Fruit fly (Drosophila melanogaster): ENCODE results near the gene sll.
A peak's percentile ranks its signal among the peaks of the same experiment; 100 is the strongest.

sll gene

DNA sequence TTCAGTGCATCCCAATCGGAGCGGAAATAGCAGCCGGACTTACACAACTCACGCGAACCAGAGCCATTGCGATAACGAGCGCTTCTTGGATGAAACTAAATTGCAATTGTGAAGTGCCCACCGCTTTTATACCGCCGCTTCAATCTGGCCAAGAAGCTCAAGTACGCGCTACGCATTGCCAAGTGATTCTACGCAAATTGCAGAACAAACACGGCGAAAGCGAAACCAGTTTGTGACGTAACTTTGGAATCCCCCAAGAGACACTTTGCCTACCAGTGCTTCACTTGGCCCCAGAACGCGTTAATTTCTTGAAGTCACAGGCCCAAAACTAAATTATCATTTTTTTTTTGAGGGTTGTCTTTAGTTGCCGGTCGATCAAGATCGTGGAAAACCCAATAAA, 5.5 kb downstream of the sll start, which contains the start of gene Edg91:
Gene Edg91, minus strand, starts transcription at position 101 of the 400 bp plus-strand sequence.
- TF ChIP-seq CG12605 (GFP tag; IDR thresholded peaks at IDR 0.05) (no peak), CG15710 (tag; optimal IDR thresholded peaks at IDR 0.05) (no peak), Ets98B (GFP tag; IDR thresholded peaks at IDR 0.05) (no peak), D1 (tag; optimal IDR thresholded peaks at IDR 0.05) (no peak), CG8301 (tag; optimal IDR thresholded peaks at IDR 0.05) (no peak)

DNA sequence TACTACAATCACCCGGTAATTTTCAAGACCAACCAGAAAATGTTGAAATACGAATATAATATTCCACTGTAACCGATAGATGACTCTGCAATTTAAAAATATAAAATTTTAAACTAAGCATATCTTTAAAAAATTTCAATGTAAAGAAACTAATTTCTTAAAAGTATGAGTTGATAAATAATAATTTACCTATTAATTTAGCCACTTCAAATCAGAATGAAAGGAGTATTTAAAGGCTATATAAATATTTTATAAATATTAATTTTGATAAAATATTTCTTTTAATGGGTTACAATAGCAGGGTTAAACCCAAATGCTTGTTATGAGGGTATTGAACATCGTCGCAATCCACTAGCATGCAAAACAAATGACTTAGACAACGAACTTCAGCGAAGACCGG, 5.9 kb downstream of the sll start:
- TF ChIP-seq Snoo (tag; optimal IDR thresholded peaks at IDR 0.05) (no peak), CG34367 (tag; optimal IDR thresholded peaks at IDR 0.05) (no peak), gl (tag; optimal IDR thresholded peaks at IDR 0.05) (no peak), EcR (GFP tag; optimal IDR thresholded peaks at IDR 0.05) (no peak), CG9948 (tag; optimal IDR thresholded peaks at IDR 0.05) (no peak), fd96Ca (GFP tag; IDR thresholded peaks at IDR 0.05) (no peak)

DNA sequence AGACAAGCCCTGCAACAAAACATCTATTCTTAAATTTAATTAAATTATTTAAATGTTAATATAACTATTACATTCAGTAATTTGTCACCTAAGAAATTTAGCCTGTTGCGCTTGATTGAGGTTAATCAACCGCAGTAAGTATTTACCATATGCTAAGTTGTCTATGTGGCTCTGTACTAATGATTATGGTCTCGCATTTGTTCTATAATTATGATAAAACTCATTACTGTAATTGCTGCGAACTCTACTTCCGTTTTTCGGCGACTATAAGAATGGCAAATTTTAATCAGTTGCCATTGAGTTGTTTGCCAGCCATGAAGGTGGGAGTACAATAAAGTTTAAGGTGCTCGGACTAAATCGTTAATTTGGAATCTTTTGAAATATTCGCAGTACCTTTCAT, 6.7 kb downstream of the sll start, which contains the start of gene CG34281:
Gene CG34281, plus strand, starts transcription at position 301 of the 400 bp plus-strand sequence.
- TF ChIP-seq CG32121 (GFP tag; IDR thresholded peaks at IDR 0.05) = no peak
- TF ChIP-seq rn (GFP tag; IDR thresholded peaks at IDR 0.05) = no peak
- no peak for TF ChIP-seq CG17806 (tag; optimal IDR thresholded peaks at IDR 0.05)
- TF ChIP-seq CG13204 (GFP tag; optimal IDR thresholded peaks at IDR 0.05) = no peak
- no peak for TF ChIP-seq Ets98B (GFP tag; IDR thresholded peaks at IDR 0.05)
- no peak for TF ChIP-seq CG4496 (GFP tag; IDR thresholded peaks at IDR 0.05)
- TF ChIP-seq D1 (tag; optimal IDR thresholded peaks at IDR 0.05) = no peak
- TF ChIP-seq CG15710 (tag; optimal IDR thresholded peaks at IDR 0.05) = no peak
- no peak for TF ChIP-seq CG9948 (tag; optimal IDR thresholded peaks at IDR 0.05)
- TF ChIP-seq gl (tag; optimal IDR thresholded peaks at IDR 0.05) = no peak

dm6 chr3R:17613549-17613948, 7.6 kb downstream of the sll start, which contains the start of gene CG14327:
Gene CG14327, plus strand, starts transcription at chr3R:17613709.
- peak; percentile 75 for TF ChIP-seq EcR (GFP tag; optimal IDR thresholded peaks at IDR 0.05)
- TF ChIP-seq CG34367 (tag; optimal IDR thresholded peaks at IDR 0.05) = no peak
- no peak for TF ChIP-seq CG12605 (GFP tag; IDR thresholded peaks at IDR 0.05)

dm6 chr3R:17615076-17615475, 9.2 kb downstream of the sll start:
- no peak for TF ChIP-seq CG34367 (tag; optimal IDR thresholded peaks at IDR 0.05)
- TF ChIP-seq D1 (tag; optimal IDR thresholded peaks at IDR 0.05) = no peak
- no peak for TF ChIP-seq CG4496 (GFP tag; IDR thresholded peaks at IDR 0.05)
- TF ChIP-seq Snoo (tag; optimal IDR thresholded peaks at IDR 0.05) = no peak
- TF ChIP-seq CG8301 (tag; optimal IDR thresholded peaks at IDR 0.05) = no peak
- TF ChIP-seq EcR (GFP tag; optimal IDR thresholded peaks at IDR 0.05) = no peak
- TF ChIP-seq CG8159 (tag; optimal IDR thresholded peaks at IDR 0.05) = no peak
- peak; percentile 10 for TF ChIP-seq gl (tag; optimal IDR thresholded peaks at IDR 0.05)

DNA sequence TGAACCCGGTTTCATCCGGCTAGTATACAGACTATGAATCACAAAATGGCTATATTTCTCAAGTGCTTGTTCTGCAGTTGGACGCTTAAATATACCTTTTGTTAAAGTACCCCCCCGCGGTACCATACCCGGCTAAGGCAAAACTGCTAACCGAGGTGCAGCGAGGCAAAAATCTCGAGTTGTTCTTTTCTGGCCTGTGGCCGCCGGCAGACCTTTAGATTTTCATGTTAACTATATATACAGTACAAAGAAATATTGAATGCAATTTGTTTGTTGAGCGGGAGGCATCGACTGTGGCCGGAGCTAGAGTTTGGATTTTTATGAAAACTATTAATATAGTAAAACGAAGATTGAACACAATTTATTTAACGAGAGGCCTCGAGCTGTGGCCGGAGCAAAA, 9.8 kb downstream of the sll start:
- TF ChIP-seq rn (GFP tag; IDR thresholded peaks at IDR 0.05) (no peak), CG8159 (tag; optimal IDR thresholded peaks at IDR 0.05) (no peak), Ets98B (GFP tag; IDR thresholded peaks at IDR 0.05) (no peak), CG10348 (GFP tag; IDR thresholded peaks at IDR 0.05) (no peak), CG9948 (tag; optimal IDR thresholded peaks at IDR 0.05) (no peak), CG4496 (GFP tag; IDR thresholded peaks at IDR 0.05) (no peak), CG17806 (tag; optimal IDR thresholded peaks at IDR 0.05) (no peak), CG34367 (tag; optimal IDR thresholded peaks at IDR 0.05) (no peak), Pif1B (GFP tag; optimal IDR thresholded peaks at IDR 0.05) (no peak), CG15710 (tag; optimal IDR thresholded peaks at IDR 0.05) (no peak), fd96Ca (GFP tag; IDR thresholded peaks at IDR 0.05) (no peak), CG12605 (GFP tag; IDR thresholded peaks at IDR 0.05) (no peak), CG13204 (GFP tag; optimal IDR thresholded peaks at IDR 0.05) (no peak), CG8301 (tag; optimal IDR thresholded peaks at IDR 0.05) (no peak), CG14655 (GFP tag; optimal IDR thresholded peaks at IDR 0.05) (no peak), gl (tag; optimal IDR thresholded peaks at IDR 0.05) (no peak), Snoo (tag; optimal IDR thresholded peaks at IDR 0.05) (no peak), Pif1A (GFP tag; optimal IDR thresholded peaks at IDR 0.05) (no peak)

DNA sequence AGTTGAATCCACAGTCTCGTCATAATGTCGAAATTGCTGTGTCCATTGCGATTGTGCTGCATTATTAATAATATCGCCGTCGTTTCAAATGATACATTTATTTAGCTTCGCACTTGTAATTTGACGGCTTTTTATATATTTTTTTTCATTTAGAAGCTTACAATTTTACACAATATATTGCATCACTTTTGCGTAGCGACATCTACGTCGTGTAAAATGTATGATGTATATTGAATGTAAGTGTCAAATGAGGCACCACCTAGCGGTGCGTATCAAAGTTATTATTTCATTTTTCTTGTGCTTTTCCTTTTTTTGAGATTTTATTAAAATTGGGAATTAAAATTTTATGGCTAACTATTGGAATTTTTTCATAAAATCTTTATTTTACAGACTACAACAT, 10.6 kb downstream of the sll start:
- TF ChIP-seq CG4496 (GFP tag; IDR thresholded peaks at IDR 0.05) (0 out of 3 replicates have a peak, but pooled peaks have one; percentile 19), CG10348 (GFP tag; IDR thresholded peaks at IDR 0.05) (no peak), CG14655 (GFP tag; optimal IDR thresholded peaks at IDR 0.05) (peak; percentile 9)

All from whole organism, pupa.